Worm (Caenorhabditis elegans) whole organism, L3 larva: Measurements from ENCODE around the gene zig-12.
A peak's percentile ranks its signal among the peaks of the same experiment; 100 is the strongest.

Source experiments
- R02D3.7 ChIP-seq: fragments of 150-350 bp; optimal IDR thresholded peaks from 2 replicates; lab custom pipeline; 2014; ENCODE audit warnings: missing biosample characterization, missing genetic modification characterization
- ama-1 ChIP-seq: fragments of 150-350 bp; optimal IDR thresholded peaks from 2 replicates; lab custom pipeline; 2018
- ceh-82 ChIP-seq: fragments of 150-350 bp; optimal IDR thresholded peaks from 2 replicates; lab custom pipeline; 2014; ENCODE audit warnings: missing biosample characterization, missing genetic modification characterization
- ceh-9 ChIP-seq: sonication (generic microtip); optimal IDR thresholded peaks from 2 replicates; lab custom pipeline; 2018; ENCODE audit warnings: missing biosample characterization, missing genetic modification characterization
- daf-12 ChIP-seq: fragments of 150-350 bp; optimal IDR thresholded peaks from 2 replicates; lab custom pipeline; 2014; ENCODE audit warnings: missing biosample characterization, missing genetic modification reagents, missing genetic modification characterization
- egl-27 ChIP-seq: sonication (generic microtip); optimal IDR thresholded peaks from 4 replicates; lab custom pipeline; 2017; ENCODE audit warnings: missing biosample characterization, missing genetic modification reagents, missing genetic modification characterization
- egl-5 ChIP-seq: fragments of 150-350 bp; optimal IDR thresholded peaks from 2 replicates; lab custom pipeline; 2017; ENCODE audit warnings: missing biosample characterization, missing genetic modification reagents, missing genetic modification characterization, inconsistent platforms
- elt-2 ChIP-seq: sonication (generic microtip); optimal IDR thresholded peaks from 2 replicates; lab custom pipeline; 2016; ENCODE audit warnings: missing genetic modification reagents, mild to moderate bottlenecking, missing genetic modification characterization, missing compliant biosample characterization
- elt-3 ChIP-seq, 3 experiments: fragments of 150-350 bp in 1 of 3; sonication (generic microtip) in 2 of 3; optimal IDR thresholded peaks; 2 replicates in 2 of 3; 4 replicates in 1 of 3; lab custom pipeline; 2014 to 2017; ENCODE audit warnings: missing biosample characterization in 3 of 3, missing genetic modification characterization in 3 of 3
- fkh-10 ChIP-seq: sonication (generic microtip); optimal IDR thresholded peaks from 2 replicates; lab custom pipeline; 2017; ENCODE audit warnings: missing biosample characterization, missing genetic modification reagents, missing genetic modification characterization
- fos-1 ChIP-seq: fragments of 150-350 bp; optimal IDR thresholded peaks from 2 replicates; lab custom pipeline; 2014; ENCODE audit warnings: missing biosample characterization, missing genetic modification characterization
- hmg-11 ChIP-seq: sonication (generic microtip); optimal IDR thresholded peaks from 2 replicates; lab custom pipeline; 2016; ENCODE audit warnings: missing genetic modification characterization, missing compliant biosample characterization
- jun-1 ChIP-seq: fragments of 150-350 bp; optimal IDR thresholded peaks from 2 replicates; lab custom pipeline; 2014; ENCODE audit warnings: missing biosample characterization, missing genetic modification reagents, missing genetic modification characterization
- lin-15B ChIP-seq: fragments of 150-350 bp; optimal IDR thresholded peaks from 2 replicates; lab custom pipeline; 2014; ENCODE audit warnings: missing biosample characterization, missing genetic modification characterization
- lin-39 ChIP-seq: fragments of 150-350 bp; optimal IDR thresholded peaks from 2 replicates; lab custom pipeline; 2018; ENCODE audit warnings: missing biosample characterization, missing genetic modification reagents, missing genetic modification characterization
- lsy-12 ChIP-seq: sonication (generic microtip); optimal IDR thresholded peaks from 2 replicates; lab custom pipeline; 2016; ENCODE audit warnings: mild to moderate bottlenecking, missing genetic modification characterization, missing compliant biosample characterization
- mml-1 ChIP-seq: fragments of 150-350 bp; sonication (generic microtip); optimal IDR thresholded peaks from 3 replicates; lab custom pipeline; 2014; ENCODE audit warnings: missing biosample characterization, missing genetic modification characterization
- nfya-1 ChIP-seq: sonication (generic microtip); optimal IDR thresholded peaks from 2 replicates; lab custom pipeline; 2017; ENCODE audit warnings: missing genetic modification characterization, mild to moderate bottlenecking, missing compliant biosample characterization, antibody characterized with exemption, moderate library complexity; ENCODE audit not compliant: insufficient read depth
- nhr-11 ChIP-seq: fragments of 150-350 bp; optimal IDR thresholded peaks from 2 replicates; lab custom pipeline; 2014; ENCODE audit warnings: missing biosample characterization, missing genetic modification characterization
- nhr-12 ChIP-seq: fragments of 150-350 bp; optimal IDR thresholded peaks from 2 replicates; lab custom pipeline; 2014; ENCODE audit warnings: missing biosample characterization, missing genetic modification characterization
- nhr-23 ChIP-seq: fragments of 150-350 bp; optimal IDR thresholded peaks from 2 replicates; lab custom pipeline; 2014; ENCODE audit warnings: missing biosample characterization, missing genetic modification reagents, missing genetic modification characterization
- nhr-25 ChIP-seq: sonication (generic microtip); optimal IDR thresholded peaks from 2 replicates; lab custom pipeline; 2017; ENCODE audit warnings: missing biosample characterization, missing genetic modification characterization
- nhr-28 ChIP-seq: fragments of 150-350 bp; optimal IDR thresholded peaks from 2 replicates; lab custom pipeline; 2014; ENCODE audit warnings: missing biosample characterization, missing genetic modification characterization
- nhr-43 ChIP-seq: sonication (generic microtip); optimal IDR thresholded peaks from 2 replicates; lab custom pipeline; 2016; ENCODE audit warnings: mild to moderate bottlenecking, missing genetic modification characterization, missing compliant biosample characterization; ENCODE audit not compliant: poor library complexity, severe bottlenecking
- nhr-67 ChIP-seq: fragments of 150-350 bp; optimal IDR thresholded peaks from 2 replicates; lab custom pipeline; 2014; ENCODE audit warnings: missing biosample characterization, missing genetic modification characterization
- nhr-77 ChIP-seq: fragments of 150-350 bp; optimal IDR thresholded peaks from 2 replicates; lab custom pipeline; 2014; ENCODE audit warnings: missing biosample characterization, missing genetic modification characterization
- pqm-1 ChIP-seq: fragments of 150-350 bp; optimal IDR thresholded peaks from 2 replicates; lab custom pipeline; 2017; ENCODE audit warnings: missing biosample characterization, missing genetic modification characterization, inconsistent platforms
- sea-2 ChIP-seq: fragments of 150-350 bp; sonication (generic microtip); optimal IDR thresholded peaks from 4 replicates; lab custom pipeline; 2014; ENCODE audit warnings: missing biosample characterization, missing genetic modification reagents, missing genetic modification characterization
- snpc-4 ChIP-seq: fragments of 150-350 bp; optimal IDR thresholded peaks from 2 replicates; lab custom pipeline; 2014; ENCODE audit warnings: missing biosample characterization, missing genetic modification characterization
- tbx-2 ChIP-seq: sonication (generic microtip); optimal IDR thresholded peaks from 2 replicates; lab custom pipeline; 2016; ENCODE audit warnings: mild to moderate bottlenecking, missing genetic modification characterization, missing compliant biosample characterization
- unc-62 ChIP-seq: fragments of 150-350 bp; sonication (generic microtip); optimal IDR thresholded peaks from 4 replicates; lab custom pipeline; 2014; ENCODE audit warnings: missing biosample characterization, missing genetic modification reagents, missing genetic modification characterization
- zag-1 ChIP-seq: fragments of 150-350 bp; optimal IDR thresholded peaks from 2 replicates; lab custom pipeline; 2014; ENCODE audit warnings: missing biosample characterization, missing genetic modification characterization

Gene zig-12

ce11 chrX:8764044-8764443 is 337 bp downstream of the zig-12 start:
- TF ChIP-seq egl-5 (tag; lab: Kevin White, UChicago) (peak; percentile 98), nhr-67 (no peak)

- TF ChIP-seq nhr-11 (tag; lab: Kevin White, UChicago) (no peak), pqm-1 (tag; lab: Kevin White, UChicago) (no peak), lsy-12 (tag; lab: Kevin White, UChicago) (no peak), nhr-25 (no peak), unc-62 (GFP tag; lab: Kevin White, UChicago) (no peak), fos-1 (tag; lab: Kevin White, UChicago) (no peak), nhr-67 (no peak), nfya-1 (tag; lab: Kevin White, UChicago) (no peak), egl-27 (tag; lab: Kevin White, UChicago) (no peak)
- TF ChIP-seq, all 47 proteins: peak for 0
These were observed 6.6 kb downstream of the zig-12 start for ce11 chrX:8770316-8770715.

ce11 chrX:8778558-8778957 is 14.9 kb downstream of the zig-12 start, which contains the start of gene ZK721.4:
ZK721.4 (plus strand) TSS chrX:8778858.
- no peak for TF ChIP-seq sea-2
- no peak for TF ChIP-seq ama-1 (lab: Kevin White, UChicago)
- no peak for TF ChIP-seq R02D3.7 (tag; lab: Kevin White, UChicago)
- no peak for TF ChIP-seq tbx-2 (tag; lab: Kevin White, UChicago)
- TF ChIP-seq nhr-11 (tag; lab: Kevin White, UChicago) = no peak
- no peak for TF ChIP-seq nhr-77 (tag; lab: Kevin White, UChicago)
- TF ChIP-seq unc-62 (GFP tag; lab: Kevin White, UChicago) = no peak
- no peak for TF ChIP-seq hmg-11 (tag; lab: Kevin White, UChicago)
- TF ChIP-seq jun-1 (tag; lab: Kevin White, UChicago) = no peak
- TF ChIP-seq ceh-82 (tag; lab: Kevin White, UChicago) = no peak
- TF ChIP-seq ceh-9 (tag; lab: Kevin White, UChicago) = no peak
- TF ChIP-seq nhr-12 = no peak
- no peak for TF ChIP-seq snpc-4 (tag; lab: Kevin White, UChicago)
- TF ChIP-seq, all 47 proteins: peak for 0

- TF ChIP-seq fkh-10 (GFP tag; lab: Kevin White, UChicago) (no peak), zag-1 (tag; lab: Kevin White, UChicago) (no peak), nhr-23 (no peak), nfya-1 (tag; lab: Kevin White, UChicago) (no peak), egl-5 (tag; lab: Kevin White, UChicago) (no peak), R02D3.7 (tag; lab: Kevin White, UChicago) (no peak), sea-2 (no peak), daf-12 (tag; lab: Kevin White, UChicago) (no peak), snpc-4 (tag; lab: Kevin White, UChicago) (no peak), lin-39 (no peak), ceh-9 (tag; lab: Kevin White, UChicago) (no peak), jun-1 (tag; lab: Kevin White, UChicago) (no peak), pqm-1 (tag; lab: Kevin White, UChicago) (no peak), lin-15B (tag; lab: Kevin White, UChicago) (no peak), nhr-11 (tag; lab: Kevin White, UChicago) (no peak)
These were observed 20.5 kb downstream of the zig-12 start, which contains the start of gene ZK721.3 for ce11 chrX:8784234-8784633. ZK721.3 (plus strand) TSS chrX:8784534.

ce11 chrX:8786687-8787086 is 23.0 kb downstream of the zig-12 start:
- TF ChIP-seq nhr-67 (no peak), egl-5 (tag; lab: Kevin White, UChicago) (peak; percentile 13), nfya-1 (tag; lab: Kevin White, UChicago) (peak; percentile 3)
- TF ChIP-seq, all 47 proteins: peak for 2

ce11 chrX:8787689-8788222 is 24.0 kb downstream of the zig-12 start:
- no peak for TF ChIP-seq elt-3 (tag; optimal IDR thresholded peaks at IDR 0.05; lab: Kevin White, UChicago)
- no peak for TF ChIP-seq nhr-25
- TF ChIP-seq nhr-28 (tag; lab: Kevin White, UChicago) = no peak
- peak; percentile 14 for TF ChIP-seq elt-2
- no peak for TF ChIP-seq mml-1 (tag; lab: Kevin White, UChicago)
- TF ChIP-seq zag-1 (tag; lab: Kevin White, UChicago) = no peak
- no peak for TF ChIP-seq nhr-43
- no peak for TF ChIP-seq fos-1 (tag; lab: Kevin White, UChicago)
- peak; percentile 22 for TF ChIP-seq nfya-1 (tag; lab: Kevin White, UChicago)
